Worm (Caenorhabditis elegans) whole organism, L3 larva: Measurements from ENCODE around the gene elo-3.

Experiments
- ceh-82 ChIP-seq: fragments of 150-350 bp; optimal IDR thresholded peaks from 2 replicates; lab custom pipeline; 2014; ENCODE audit warnings: missing biosample characterization, missing genetic modification characterization
- mdl-1 ChIP-seq: fragments of 150-350 bp; optimal IDR thresholded peaks from 2 replicates; lab custom pipeline; 2014; ENCODE audit warnings: missing biosample characterization, missing genetic modification characterization
- nhr-77 ChIP-seq: fragments of 150-350 bp; optimal IDR thresholded peaks from 2 replicates; lab custom pipeline; 2014; ENCODE audit warnings: missing biosample characterization, missing genetic modification characterization
- pqm-1 ChIP-seq: fragments of 150-350 bp; optimal IDR thresholded peaks from 2 replicates; lab custom pipeline; 2017; ENCODE audit warnings: missing biosample characterization, missing genetic modification characterization, inconsistent platforms
- snpc-4 ChIP-seq: fragments of 150-350 bp; optimal IDR thresholded peaks from 2 replicates; lab custom pipeline; 2014; ENCODE audit warnings: missing biosample characterization, missing genetic modification characterization
- unc-62 ChIP-seq: fragments of 150-350 bp; sonication (generic microtip); optimal IDR thresholded peaks from 4 replicates; lab custom pipeline; 2014; ENCODE audit warnings: missing biosample characterization, missing genetic modification reagents, missing genetic modification characterization
- zag-1 ChIP-seq: fragments of 150-350 bp; optimal IDR thresholded peaks from 2 replicates; lab custom pipeline; 2014; ENCODE audit warnings: missing biosample characterization, missing genetic modification characterization
- ztf-11 ChIP-seq: fragments of 150-350 bp; optimal IDR thresholded peaks from 2 replicates; lab custom pipeline; 2014; ENCODE audit warnings: missing biosample characterization, missing genetic modification characterization

DNA sequence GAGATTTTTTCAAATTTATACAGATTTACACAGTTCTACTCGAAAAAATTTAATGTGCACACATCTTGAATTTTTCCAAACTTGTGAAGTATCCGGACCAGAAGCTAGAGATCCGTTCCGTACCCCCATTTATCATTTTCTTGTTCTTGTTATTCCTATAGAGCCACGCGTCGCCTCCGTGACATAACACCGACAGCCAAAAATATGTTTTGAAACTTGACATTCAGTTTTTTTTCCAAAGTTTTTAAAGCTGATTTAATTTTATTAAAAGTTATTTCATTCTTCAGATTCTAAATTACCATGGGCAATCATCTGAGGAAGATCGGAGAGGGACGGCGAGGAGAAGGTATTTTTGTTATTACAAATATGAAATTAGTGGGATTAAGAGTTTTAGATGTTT is 12.6 kb downstream of the elo-3 start, which contains the start of gene D2024.18:
- TF ChIP-seq nhr-77 (no peak), pqm-1 (tag; lab: Kevin White, UChicago) (no peak), ztf-11 (tag; lab: Kevin White, UChicago) (no peak), ceh-82 (tag; lab: Kevin White, UChicago) (no peak), unc-62 (GFP tag; lab: Kevin White, UChicago) (no peak), zag-1 (tag; lab: Kevin White, UChicago) (no peak), snpc-4 (tag; lab: Kevin White, UChicago) (no peak), mdl-1 (tag; lab: Kevin White, UChicago) (no peak)
